Worm (Caenorhabditis elegans) whole organism, early embryonic: ENCODE data around the gene T04F3.1.

Experiments
- B0310.2 ChIP-seq: sonication (generic microtip); optimal IDR thresholded peaks from 2 replicates; lab custom pipeline; 2016; ENCODE audit warnings: mild to moderate bottlenecking, missing genetic modification characterization, missing compliant biosample characterization
- F13C5.2 ChIP-seq: sonication (generic microtip); optimal IDR thresholded peaks from 2 replicates; lab custom pipeline; 2017; ENCODE audit warnings: mild to moderate bottlenecking, missing genetic modification characterization, inconsistent platforms, missing compliant biosample characterization
- aly-1 ChIP-seq: sonication (generic microtip); optimal IDR thresholded peaks from 2 replicates; lab custom pipeline; 2016; ENCODE audit warnings: missing genetic modification characterization, missing compliant biosample characterization
- ama-1 ChIP-seq: fragments of 150-350 bp; optimal IDR thresholded peaks from 2 replicates; lab custom pipeline; 2014
- ceh-13 ChIP-seq: fragments of 200-800 bp; sonication (Bioruptor generic); optimal IDR thresholded peaks from 2 replicates; lab custom pipeline; 2018; ENCODE audit warnings: mild to moderate bottlenecking, missing genetic modification characterization, missing compliant biosample characterization
- ceh-36 ChIP-seq: sonication (generic microtip); optimal IDR thresholded peaks from 2 replicates; lab custom pipeline; 2016; ENCODE audit warnings: missing genetic modification characterization, inconsistent platforms, missing compliant biosample characterization
- ets-7 ChIP-seq: sonication (generic microtip); optimal IDR thresholded peaks from 2 replicates; lab custom pipeline; 2016; ENCODE audit warnings: missing genotype, missing genetic modification characterization, missing compliant biosample characterization
- flt-1 ChIP-seq: fragments of 200-800 bp; sonication (Bioruptor generic); IDR thresholded peaks from 2 replicates; pipeline ENCODE4 v1.3.6; 2022; ENCODE audit warnings: missing genetic modification characterization, missing compliant biosample characterization
- hmbx-1 ChIP-seq: sonication (generic microtip); optimal IDR thresholded peaks from 2 replicates; lab custom pipeline; 2016; ENCODE audit warnings: mild to moderate bottlenecking, missing genetic modification characterization, missing compliant biosample characterization
- hmg-4 ChIP-seq: fragments of 200-800 bp; sonication (Bioruptor generic); optimal IDR thresholded peaks from 2 replicates; lab custom pipeline; 2018; ENCODE audit warnings: mild to moderate bottlenecking, missing genetic modification characterization, missing compliant biosample characterization
- hnd-1 ChIP-seq: sonication (generic microtip); optimal IDR thresholded peaks from 2 replicates; lab custom pipeline; 2016; ENCODE audit warnings: missing genetic modification characterization, missing compliant biosample characterization
- pes-1 ChIP-seq: fragments of 200-800 bp; sonication (Bioruptor generic); IDR thresholded peaks from 2 replicates; pipeline ENCODE4 v1.3.6; 2022; ENCODE audit warnings: missing genetic modification reagents, missing genetic modification characterization, missing compliant biosample characterization
- scrt-1 ChIP-seq: fragments of 200-800 bp; sonication (Bioruptor generic); IDR thresholded peaks from 2 replicates; pipeline ENCODE4 v1.3.6; 2022; ENCODE audit warnings: missing genetic modification characterization, missing compliant biosample characterization
- sea-1 ChIP-seq: fragments of 200-800 bp; sonication (Bioruptor generic); conservative IDR thresholded peaks from 2 replicates; pipeline ENCODE4 v1.3.6; 2022; ENCODE audit warnings: missing genetic modification characterization, missing compliant biosample characterization
- tbx-11 ChIP-seq: fragments of 200-800 bp; sonication (Bioruptor generic); IDR thresholded peaks from 2 replicates; pipeline ENCODE4 v1.3.6; 2022; ENCODE audit warnings: missing genetic modification characterization, missing compliant biosample characterization
- tbx-37 ChIP-seq: fragments of 200-800 bp; sonication (Bioruptor generic); conservative IDR thresholded peaks from 2 replicates; pipeline ENCODE4 v1.3.6; 2022; ENCODE audit warnings: missing genetic modification reagents, missing genetic modification characterization, missing compliant biosample characterization
- tra-4 ChIP-seq: sonication (generic microtip); optimal IDR thresholded peaks from 2 replicates; lab custom pipeline; 2017; ENCODE audit warnings: missing genetic modification characterization, missing compliant biosample characterization

The T04F3.1 gene

ce11 chrV:11796343-11796742, 56.5 kb downstream of the T04F3.1 start:
- no peak for TF ChIP-seq ets-7 (tag; lab: Kevin White, UChicago)
- TF ChIP-seq hmbx-1 (tag; lab: Kevin White, UChicago): no peak
- TF ChIP-seq aly-1: no peak
- TF ChIP-seq hmg-4: no peak
- no peak for TF ChIP-seq ama-1 (lab: Kevin White, UChicago)
- no peak for TF ChIP-seq tra-4 (tag; lab: Kevin White, UChicago)
- no peak for TF ChIP-seq tbx-37
- TF ChIP-seq pes-1: no peak
- no peak for TF ChIP-seq F13C5.2 (tag; lab: Kevin White, UChicago)
- TF ChIP-seq hnd-1 (tag; lab: Kevin White, UChicago): no peak
- no peak for TF ChIP-seq ceh-36 (tag; lab: Kevin White, UChicago)
- no peak for TF ChIP-seq sea-1 (GFP tag; lab: Robert Waterston, UW)
- TF ChIP-seq scrt-1 (GFP tag; lab: Robert Waterston, UW): no peak
- no peak for TF ChIP-seq ceh-13 (GFP tag; lab: Kevin White, UChicago)
- TF ChIP-seq flt-1 (GFP tag; lab: Robert Waterston, UW): no peak
- no peak for TF ChIP-seq B0310.2 (tag; lab: Kevin White, UChicago)
- TF ChIP-seq tbx-11 (GFP tag; lab: Robert Waterston, UW): no peak

- TF ChIP-seq ama-1 (lab: Kevin White, UChicago): no peak
- no peak for TF ChIP-seq ets-7 (tag; lab: Kevin White, UChicago)
- no peak for TF ChIP-seq B0310.2 (tag; lab: Kevin White, UChicago)
- no peak for TF ChIP-seq F13C5.2 (tag; lab: Kevin White, UChicago)
- no peak for TF ChIP-seq tbx-11 (GFP tag; lab: Robert Waterston, UW)
- no peak for TF ChIP-seq ceh-36 (tag; lab: Kevin White, UChicago)
- TF ChIP-seq pes-1: no peak
- TF ChIP-seq sea-1 (GFP tag; lab: Robert Waterston, UW): no peak
- TF ChIP-seq tra-4 (tag; lab: Kevin White, UChicago): no peak
- TF ChIP-seq aly-1: no peak
- no peak for TF ChIP-seq ceh-13 (GFP tag; lab: Kevin White, UChicago)
- no peak for TF ChIP-seq hnd-1 (tag; lab: Kevin White, UChicago)
These were observed 57.5 kb downstream of the T04F3.1 start for ce11 chrV:11797272-11797855.

ce11 chrV:11798320-11798719, 58.5 kb downstream of the T04F3.1 start:
- TF ChIP-seq B0310.2 (tag; lab: Kevin White, UChicago) (no peak), hmbx-1 (tag; lab: Kevin White, UChicago) (no peak), ceh-36 (tag; lab: Kevin White, UChicago) (no peak), hmg-4 (no peak), scrt-1 (GFP tag; lab: Robert Waterston, UW) (no peak), sea-1 (GFP tag; lab: Robert Waterston, UW) (no peak), pes-1 (no peak), tbx-11 (GFP tag; lab: Robert Waterston, UW) (no peak), ama-1 (lab: Kevin White, UChicago) (no peak), flt-1 (GFP tag; lab: Robert Waterston, UW) (no peak)

ce11 chrV:11799252-11799822, 59.5 kb downstream of the T04F3.1 start:
- TF ChIP-seq hmbx-1 (tag; lab: Kevin White, UChicago): no peak
- TF ChIP-seq pes-1: no peak
- TF ChIP-seq B0310.2 (tag; lab: Kevin White, UChicago): no peak
- TF ChIP-seq aly-1: no peak
- TF ChIP-seq F13C5.2 (tag; lab: Kevin White, UChicago): no peak
- no peak for TF ChIP-seq hnd-1 (tag; lab: Kevin White, UChicago)
- TF ChIP-seq ama-1 (lab: Kevin White, UChicago): no peak
- no peak for TF ChIP-seq ceh-13 (GFP tag; lab: Kevin White, UChicago)
- no peak for TF ChIP-seq tbx-11 (GFP tag; lab: Robert Waterston, UW)
- TF ChIP-seq flt-1 (GFP tag; lab: Robert Waterston, UW): no peak
- TF ChIP-seq tra-4 (tag; lab: Kevin White, UChicago): no peak
- no peak for TF ChIP-seq hmg-4
- TF ChIP-seq sea-1 (GFP tag; lab: Robert Waterston, UW): no peak
- TF ChIP-seq scrt-1 (GFP tag; lab: Robert Waterston, UW): no peak
- no peak for TF ChIP-seq ets-7 (tag; lab: Kevin White, UChicago)

- TF ChIP-seq flt-1 (GFP tag; lab: Robert Waterston, UW): no peak
- TF ChIP-seq pes-1: no peak
- TF ChIP-seq ets-7 (tag; lab: Kevin White, UChicago): no peak
- TF ChIP-seq hmg-4: no peak
- no peak for TF ChIP-seq aly-1
- TF ChIP-seq tra-4 (tag; lab: Kevin White, UChicago): no peak
- TF ChIP-seq scrt-1 (GFP tag; lab: Robert Waterston, UW): no peak
- no peak for TF ChIP-seq ceh-36 (tag; lab: Kevin White, UChicago)
- TF ChIP-seq B0310.2 (tag; lab: Kevin White, UChicago): no peak
- no peak for TF ChIP-seq sea-1 (GFP tag; lab: Robert Waterston, UW)
These were observed 60.6 kb downstream of the T04F3.1 start for ce11 chrV:11800486-11800885.

ce11 chrV:11801076-11801849, 61.4 kb downstream of the T04F3.1 start:
- TF ChIP-seq hmg-4 (no peak), ets-7 (tag; lab: Kevin White, UChicago) (no peak), ama-1 (lab: Kevin White, UChicago) (no peak), B0310.2 (tag; lab: Kevin White, UChicago) (no peak), aly-1 (no peak), ceh-13 (GFP tag; lab: Kevin White, UChicago) (no peak), hmbx-1 (tag; lab: Kevin White, UChicago) (no peak), F13C5.2 (tag; lab: Kevin White, UChicago) (no peak), tra-4 (tag; lab: Kevin White, UChicago) (no peak), sea-1 (GFP tag; lab: Robert Waterston, UW) (no peak), flt-1 (GFP tag; lab: Robert Waterston, UW) (no peak), tbx-11 (GFP tag; lab: Robert Waterston, UW) (no peak), ceh-36 (tag; lab: Kevin White, UChicago) (no peak), pes-1 (no peak), hnd-1 (tag; lab: Kevin White, UChicago) (no peak), scrt-1 (GFP tag; lab: Robert Waterston, UW) (no peak)
